Worm (Caenorhabditis elegans) whole organism, L4/young adult: ENCODE results near the gene cpg-4.

Experiments used
- W03F9.2 ChIP-seq: fragments of 150-350 bp; optimal IDR thresholded peaks from 2 replicates; lab custom pipeline; 2014; ENCODE audit warnings: missing biosample characterization, missing genetic modification characterization
- dao-5 ChIP-seq: sonication (generic microtip); optimal IDR thresholded peaks from 2 replicates; lab custom pipeline; 2016; ENCODE audit warnings: missing genotype, missing genetic modification characterization, moderate library complexity, missing compliant biosample characterization
- him-1 ChIP-seq: sonication (generic microtip); optimal IDR thresholded peaks from 2 replicates; lab custom pipeline; 2016; ENCODE audit warnings: missing genotype, missing genetic modification reagents, missing genetic modification characterization, missing compliant biosample characterization

DNA sequence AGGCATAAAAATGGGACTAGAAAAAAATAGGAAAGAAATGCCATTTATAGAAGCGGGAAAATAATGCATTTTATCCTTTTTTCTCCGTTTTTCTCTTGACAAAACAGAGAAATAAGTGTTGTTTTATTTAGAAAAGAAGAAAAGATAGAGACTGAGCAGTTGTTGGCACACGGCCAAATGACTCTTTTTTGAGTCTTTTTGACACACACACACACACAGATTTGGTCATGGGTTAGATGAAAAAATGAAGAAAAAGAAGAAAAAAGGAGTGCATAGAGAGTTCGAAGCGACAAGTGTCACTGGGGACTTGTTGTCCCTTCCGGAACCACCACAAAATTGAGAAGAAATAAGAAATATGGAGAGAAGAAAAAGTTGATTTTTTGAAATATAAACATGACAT lies 37.3 kb downstream of the cpg-4 start:
- TF ChIP-seq him-1 (no peak), dao-5 (tag; lab: Kevin White, UChicago) (no peak), W03F9.2 (tag; lab: Kevin White, UChicago) (no peak)
